Fruit fly (Drosophila melanogaster) whole organism, embryonic: ENCODE results near the gene CG31431.

Experiments
- Awh ChIP-seq: fragments of 200-800 bp; sonication (Bioruptor generic); IDR thresholded peaks from 2 replicates; pipeline ENCODE4, ENCODE4 v1.3.6; 2022; ENCODE audit warnings: missing biosample characterization, missing genetic modification characterization
- CG10565 ChIP-seq: fragments of 200-800 bp; sonication (Bioruptor generic); optimal IDR thresholded peaks from 3 replicates; lab custom pipeline; 2016; ENCODE audit warnings: missing biosample characterization, mild to moderate bottlenecking, missing genetic modification characterization
- CG11456 ChIP-seq: fragments of 200-800 bp; sonication (Bioruptor generic); IDR thresholded peaks from 3 replicates; pipeline ENCODE4 v1.3.6; 2022; ENCODE audit warnings: missing biosample characterization, missing genetic modification characterization
- CG11695 ChIP-seq: fragments of 200-800 bp; sonication (Bioruptor generic); IDR thresholded peaks from 3 replicates; pipeline ENCODE4 v1.3.6; 2022; ENCODE audit warnings: missing biosample characterization, missing genetic modification characterization
- CG1233 ChIP-seq: fragments of 200-800 bp; sonication (Bioruptor generic); optimal IDR thresholded peaks from 4 replicates; lab custom pipeline; 2018; ENCODE audit warnings: missing biosample characterization, mild to moderate bottlenecking, missing genetic modification characterization
- CG14014 ChIP-seq: fragments of 200-800 bp; sonication (Bioruptor generic); IDR thresholded peaks from 2 replicates; pipeline ENCODE4 v1.3.6; 2022; ENCODE audit warnings: missing biosample characterization, missing genetic modification characterization
- CG17385 ChIP-seq: fragments of 200-800 bp; sonication (Bioruptor generic); optimal IDR thresholded peaks from 3 replicates; lab custom pipeline; 2018; ENCODE audit warnings: missing biosample characterization, mild to moderate bottlenecking, missing genetic modification characterization
- CG17912 ChIP-seq: fragments of 200-800 bp; sonication (Bioruptor generic); optimal IDR thresholded peaks from 2 replicates; lab custom pipeline; 2018; ENCODE audit warnings: missing biosample characterization, mild to moderate bottlenecking, missing genetic modification characterization
- CG18011 ChIP-seq: fragments of 200-800 bp; sonication (Bioruptor generic); optimal IDR thresholded peaks from 2 replicates; lab custom pipeline; 2017; ENCODE audit warnings: missing biosample characterization, missing genetic modification characterization, mild to moderate bottlenecking, moderate library complexity, missing genotype
- CG18764 ChIP-seq: fragments of 200-800 bp; sonication (Bioruptor generic); optimal IDR thresholded peaks from 3 replicates; lab custom pipeline; 2016; ENCODE audit warnings: missing biosample characterization, missing genetic modification characterization
- CG3065 ChIP-seq: fragments of 200-800 bp; sonication (Bioruptor generic); optimal IDR thresholded peaks from 2 replicates; lab custom pipeline; 2016; ENCODE audit warnings: missing biosample characterization, missing genetic modification characterization
- CG6175 ChIP-seq: fragments of 200-800 bp; sonication (Bioruptor generic); IDR thresholded peaks from 3 replicates; pipeline ENCODE4 v1.3.6; 2022; ENCODE audit warnings: missing biosample characterization, missing genetic modification characterization
- CG8089 ChIP-seq: fragments of 200-800 bp; sonication (Bioruptor generic); optimal IDR thresholded peaks from 3 replicates; lab custom pipeline; 2016; ENCODE audit warnings: missing biosample characterization, missing genetic modification characterization
- CG8290 ChIP-seq, 3 experiments: fragments of 200-800 bp; sonication (Bioruptor generic); optimal IDR thresholded peaks; 2 replicates each; lab custom pipeline; 2016 to 2019; ENCODE audit warnings: missing biosample characterization in 3 of 3, missing genetic modification characterization in 3 of 3, mild to moderate bottlenecking in 2 of 3, moderate library complexity in 1 of 3
- Dfd ChIP-seq, 2 experiments: fragments of >200 bp; optimal IDR thresholded peaks; 2 replicates each; lab custom pipeline; 2017; ENCODE audit warnings: missing biosample characterization in 2 of 2, missing genetic modification characterization in 2 of 2
- Drgx ChIP-seq: fragments of 200-800 bp; sonication (Bioruptor generic); IDR thresholded peaks from 2 replicates; pipeline ENCODE4 v1.3.6; 2022; ENCODE audit warnings: missing biosample characterization, missing genetic modification characterization
- GATAe ChIP-seq: fragments of 200-800 bp; sonication (Bioruptor generic); conservative IDR thresholded peaks from 2 replicates; pipeline ENCODE4 v1.3.6; 2022; ENCODE audit warnings: missing biosample characterization, missing genetic modification characterization
- MESR4 ChIP-seq: fragments of 200-800 bp; sonication (Bioruptor generic); optimal IDR thresholded peaks from 2 replicates; lab custom pipeline; 2018; ENCODE audit warnings: missing biosample characterization, mild to moderate bottlenecking, missing genetic modification characterization, moderate library complexity
- NFAT ChIP-seq: fragments of 200-800 bp; sonication (Bioruptor generic); IDR thresholded peaks from 2 replicates; pipeline ENCODE4 v1.3.6; 2022; ENCODE audit warnings: missing biosample characterization, missing genetic modification characterization
- Optix ChIP-seq: fragments of 200-800 bp; sonication (Bioruptor generic); IDR thresholded peaks from 3 replicates; pipeline ENCODE4 v1.3.6; 2022; ENCODE audit warnings: missing biosample characterization, missing genetic modification characterization
- Ptx1 ChIP-seq: fragments of 200-800 bp; sonication (Bioruptor generic); IDR thresholded peaks from 2 replicates; pipeline ENCODE4 v1.3.6; 2022; ENCODE audit warnings: missing biosample characterization, missing genetic modification characterization
- Xrp1 ChIP-seq: fragments of 200-800 bp; sonication (Bioruptor generic); IDR thresholded peaks from 2 replicates; pipeline ENCODE4 v1.3.6; 2022; ENCODE audit warnings: missing biosample characterization, missing genetic modification characterization
- YL-1 ChIP-seq: fragments of 200-800 bp; sonication (Bioruptor generic); optimal IDR thresholded peaks from 3 replicates; lab custom pipeline; 2017; ENCODE audit warnings: missing biosample characterization, mild to moderate bottlenecking, missing genetic modification characterization
- abd-A ChIP-seq: fragments of 200-800 bp; sonication (Bioruptor generic); optimal IDR thresholded peaks from 3 replicates; lab custom pipeline; 2019; ENCODE audit warnings: missing biosample characterization, mild to moderate bottlenecking, missing genetic modification characterization, moderate library complexity
- aop ChIP-seq: fragments of 200-800 bp; sonication (Bioruptor generic); IDR thresholded peaks from 2 replicates; pipeline ENCODE4 v1.3.6; 2022; ENCODE audit warnings: missing biosample characterization, missing genetic modification characterization
- ap ChIP-seq: fragments of 200-800 bp; sonication (Bioruptor generic); IDR thresholded peaks from 2 replicates; pipeline ENCODE4 v1.3.6; 2022; ENCODE audit warnings: missing biosample characterization, missing genetic modification characterization
- bowl ChIP-seq: fragments of 200-800 bp; sonication (Bioruptor generic); IDR thresholded peaks from 2 replicates; pipeline ENCODE4 v1.3.6; 2022; ENCODE audit warnings: missing biosample characterization, missing genetic modification characterization
- danr ChIP-seq: fragments of 200-800 bp; sonication (Bioruptor generic); IDR thresholded peaks from 2 replicates; pipeline ENCODE4 v1.3.6; 2022; ENCODE audit warnings: missing biosample characterization, missing genetic modification characterization
- dati ChIP-seq: fragments of 200-800 bp; sonication (Bioruptor generic); IDR thresholded peaks from 2 replicates; pipeline ENCODE4 v1.3.6; 2022; ENCODE audit warnings: missing biosample characterization, missing genetic modification characterization
- dmrt11E ChIP-seq: fragments of 200-800 bp; sonication (Bioruptor generic); optimal IDR thresholded peaks from 3 replicates; lab custom pipeline; 2018; ENCODE audit warnings: missing biosample characterization, mild to moderate bottlenecking, missing genetic modification characterization, moderate library complexity
- eve ChIP-seq, 2 experiments: fragments of >200 bp; optimal IDR thresholded peaks; 2 replicates each; lab custom pipeline; 2017; ENCODE audit warnings: missing biosample characterization in 2 of 2, missing genetic modification characterization in 2 of 2
- exex ChIP-seq: fragments of 200-800 bp; sonication (Bioruptor generic); optimal IDR thresholded peaks from 4 replicates; lab custom pipeline; 2018; ENCODE audit warnings: missing biosample characterization, mild to moderate bottlenecking, missing genetic modification characterization, moderate library complexity
- eyg ChIP-seq: fragments of 200-800 bp; sonication (Bioruptor generic); optimal IDR thresholded peaks from 3 replicates; lab custom pipeline; 2016; ENCODE audit warnings: missing biosample characterization, missing genetic modification characterization
- fd64A ChIP-seq: fragments of 200-800 bp; sonication (Bioruptor generic); optimal IDR thresholded peaks from 3 replicates; lab custom pipeline; 2018; ENCODE audit warnings: missing biosample characterization, mild to moderate bottlenecking, missing genetic modification characterization
- gce ChIP-seq: fragments of 200-800 bp; sonication (Bioruptor generic); IDR thresholded peaks from 3 replicates; pipeline ENCODE4 v1.3.6; 2022; ENCODE audit warnings: missing biosample characterization, missing genetic modification characterization
- gcm ChIP-seq: fragments of 200-800 bp; sonication (Bioruptor generic); optimal IDR thresholded peaks from 2 replicates; lab custom pipeline; 2019; ENCODE audit warnings: missing biosample characterization, mild to moderate bottlenecking, missing genetic modification characterization, moderate library complexity
- her ChIP-seq: fragments of 200-800 bp; sonication (Bioruptor generic); optimal IDR thresholded peaks from 2 replicates; lab custom pipeline; 2016; ENCODE audit warnings: missing biosample characterization, missing genetic modification characterization
- hth ChIP-seq: fragments of >200 bp; optimal IDR thresholded peaks from 2 replicates; lab custom pipeline; 2017; ENCODE audit warnings: inconsistent platforms
- jumu ChIP-seq: fragments of 200-800 bp; sonication (Bioruptor generic); optimal IDR thresholded peaks from 3 replicates; lab custom pipeline; 2016; ENCODE audit warnings: missing biosample characterization, missing genetic modification characterization
- knrl ChIP-seq: fragments of 200-800 bp; sonication (Bioruptor generic); IDR thresholded peaks from 3 replicates; pipeline ENCODE4 v1.3.6; 2022; ENCODE audit warnings: missing biosample characterization, missing genetic modification characterization; ENCODE audit not compliant: partially characterized antibody
- lilli ChIP-seq: fragments of 200-800 bp; sonication (Bioruptor generic); optimal IDR thresholded peaks from 3 replicates; lab custom pipeline; 2016; ENCODE audit warnings: missing biosample characterization, missing genetic modification characterization
- luna ChIP-seq: fragments of 200-800 bp; sonication (Bioruptor generic); optimal IDR thresholded peaks from 2 replicates; lab custom pipeline; 2016; ENCODE audit warnings: missing biosample characterization, missing genetic modification characterization
- pb ChIP-seq: fragments of 200-800 bp; sonication (Bioruptor generic); optimal IDR thresholded peaks from 3 replicates; lab custom pipeline; 2016; ENCODE audit warnings: missing biosample characterization, missing genetic modification characterization
- rib ChIP-seq: fragments of 200-800 bp; sonication (Bioruptor generic); IDR thresholded peaks from 2 replicates; pipeline ENCODE4 v1.3.6; 2022; ENCODE audit warnings: missing biosample characterization, missing genetic modification characterization
- sens ChIP-seq: fragments of 200-800 bp; sonication (Bioruptor generic); peaks from one replicate; lab custom pipeline; 2016; ENCODE audit warnings: missing biosample characterization, missing genetic modification characterization
- sima ChIP-seq: fragments of 200-800 bp; sonication (Bioruptor generic); optimal IDR thresholded peaks from 2 replicates; lab custom pipeline; 2016; ENCODE audit warnings: missing biosample characterization, missing genetic modification characterization
- sna ChIP-seq: fragments of 200-800 bp; sonication (Bioruptor generic); IDR thresholded peaks from 2 replicates; pipeline ENCODE4 v1.3.6; 2022; ENCODE audit warnings: missing biosample characterization, missing genetic modification characterization; ENCODE audit not compliant: partially characterized antibody
- ssp ChIP-seq: fragments of 200-800 bp; sonication (Bioruptor generic); IDR thresholded peaks from 2 replicates; pipeline ENCODE4 v1.3.6; 2022; ENCODE audit warnings: missing biosample characterization, missing genetic modification characterization
- sug ChIP-seq: fragments of 200-800 bp; optimal IDR thresholded peaks from 2 replicates; lab custom pipeline; 2019; ENCODE audit warnings: missing biosample characterization, mild to moderate bottlenecking, missing genetic modification characterization, moderate library complexity
- tin ChIP-seq: fragments of 200-800 bp; sonication (Bioruptor generic); optimal IDR thresholded peaks from 3 replicates; lab custom pipeline; 2016; ENCODE audit warnings: missing biosample characterization, missing genetic modification characterization
- tx ChIP-seq: fragments of 200-800 bp; sonication (Bioruptor generic); optimal IDR thresholded peaks from 2 replicates; lab custom pipeline; 2016; ENCODE audit warnings: missing biosample characterization, missing genetic modification characterization
- zfh1 ChIP-seq: fragments of 200-800 bp; sonication (Bioruptor generic); IDR thresholded peaks from 3 replicates; pipeline ENCODE4 v1.3.6; 2022; ENCODE audit warnings: missing biosample characterization, missing genetic modification characterization

The CG31431 gene

dm6 chr3R:21827453-21828039 lies 42.9 kb upstream of the CG31431 start (continued):
- no peak for TF ChIP-seq ssp (GFP tag; lab: Robert Waterston, UW)
- no peak for TF ChIP-seq CG8290 (GFP tag; optimal IDR thresholded peaks at IDR 0.05; lab: Kevin White, UChicago)
- no peak for TF ChIP-seq CG8290 (tag; optimal IDR thresholded peaks at IDR 0.05; lab: Kevin White, UChicago)
- no peak for TF ChIP-seq CG11456
- TF ChIP-seq Dfd (GFP tag; optimal IDR thresholded peaks at IDR 0.05; lab: Kevin White, UChicago): no peak
- TF ChIP-seq eve (GFP tag; optimal IDR thresholded peaks at IDR 0.05; lab: Kevin White, UChicago): no peak
- no peak for TF ChIP-seq gce (GFP tag; lab: Robert Waterston, UW)
- TF ChIP-seq CG14014 (GFP tag; lab: Robert Waterston, UW): no peak
- no peak for TF ChIP-seq jumu (GFP tag; lab: Kevin White, UChicago)
- no peak for TF ChIP-seq Optix (GFP tag; lab: Robert Waterston, UW)
- no peak for TF ChIP-seq sima
- TF ChIP-seq lilli: no peak
- peak; percentile 34; the same call in 1 of the 2 replicates for TF ChIP-seq Drgx (GFP tag; lab: Robert Waterston, UW)
- peak; percentile 9 for TF ChIP-seq dmrt11E
- 0 out of 3 replicates have a peak, but pooled peaks have one; percentile 21 for TF ChIP-seq zfh1 (GFP tag; lab: Robert Waterston, UW)
- no peak for TF ChIP-seq CG11695
- no peak for TF ChIP-seq rib (GFP tag; lab: Robert Waterston, UW)
- no peak for TF ChIP-seq knrl (GFP tag; lab: Robert Waterston, UW)
- no peak for TF ChIP-seq luna (GFP tag; lab: Kevin White, UChicago)
- 0 out of 2 replicates have a peak, but pooled peaks have one; percentile 21 for TF ChIP-seq Ptx1 (GFP tag; lab: Robert Waterston, UW)
- TF ChIP-seq Awh (GFP tag; lab: Robert Waterston, UW): no peak
- TF ChIP-seq ap (GFP tag; lab: Robert Waterston, UW): no peak
- no peak for TF ChIP-seq CG18011 (GFP tag; lab: Kevin White, UChicago)
- no peak for TF ChIP-seq GATAe (GFP tag; lab: Robert Waterston, UW)
- no peak for TF ChIP-seq MESR4 (GFP tag; lab: Kevin White, UChicago)
- TF ChIP-seq CG1233 (GFP tag; lab: Kevin White, UChicago): no peak
- peak; percentile 2 for TF ChIP-seq sens (GFP tag; lab: Kevin White, UChicago)
- TF ChIP-seq CG6175 (GFP tag; lab: Robert Waterston, UW): no peak
- TF ChIP-seq sna: no peak
- TF ChIP-seq CG18764 (GFP tag; lab: Kevin White, UChicago): no peak
- no peak for TF ChIP-seq CG17912 (GFP tag; lab: Kevin White, UChicago)

- TF ChIP-seq CG8290 (GFP tag; optimal IDR thresholded peaks at IDR 0.05; lab: Kevin White, UChicago): peak; percentile 8
- peak in 1 of 2 experiments; percentile 54 for TF ChIP-seq CG8290 (tag; optimal IDR thresholded peaks at IDR 0.05; lab: Kevin White, UChicago)
- TF ChIP-seq danr (GFP tag; lab: Robert Waterston, UW): peak; percentile 55; the same call in 1 of the 2 replicates
- TF ChIP-seq abd-A (tag; lab: Kevin White, UChicago): peak; percentile 74
- TF ChIP-seq exex (tag; lab: Kevin White, UChicago): no peak
- no peak for TF ChIP-seq bowl (GFP tag; lab: Robert Waterston, UW)
- peak; percentile 17; the same call in 1 of the 2 replicates for TF ChIP-seq aop (GFP tag; lab: Robert Waterston, UW)
- peak; percentile 65 for TF ChIP-seq gcm
- TF ChIP-seq CG8089: peak; percentile 77
- TF ChIP-seq CG3065 (GFP tag; lab: Kevin White, UChicago): peak; percentile 25
- TF ChIP-seq CG10565: peak; percentile 37
- TF ChIP-seq fd64A (GFP tag; lab: Kevin White, UChicago): no peak
- TF ChIP-seq eyg (GFP tag; lab: Kevin White, UChicago): peak; percentile 21
- TF ChIP-seq NFAT: no peak
- TF ChIP-seq dati: no peak; the same call in 1 of the 2 replicates
- TF ChIP-seq CG17385: peak; percentile 58
- TF ChIP-seq Xrp1: peak; percentile 91
- no peak for TF ChIP-seq sug
- TF ChIP-seq YL-1 (GFP tag; lab: Kevin White, UChicago): no peak
- peak; percentile 46 for TF ChIP-seq pb
- peak; percentile 60 for TF ChIP-seq tin
- TF ChIP-seq hth: no peak
- TF ChIP-seq her (GFP tag; lab: Kevin White, UChicago): no peak
- TF ChIP-seq tx (GFP tag; lab: Kevin White, UChicago): peak; percentile 80
Observed at dm6 chr3R:21828040-21828526, 42.4 kb upstream of the CG31431 start.
